Fruit fly (Drosophila melanogaster): ENCODE data around the gene AnxB11.

The AnxB11 gene

dm6 chrX:16448252-16449191, 26.5 kb upstream of the AnxB11 start, which contains the start of the genes CG34015 and eIF4H1 (continued):
- TF ChIP-seq CG8359 (GFP tag; optimal IDR thresholded peaks at IDR 0.05; ENCODE audit: borderline replicate concordance) (no peak), CG16779 (GFP tag; IDR thresholded peaks at IDR 0.05) (no peak), Opbp (GFP tag; IDR thresholded peaks at IDR 0.05; ENCODE audit: partially characterized antibody) (0 out of 3 replicates have a peak, but pooled peaks have one; percentile 54), CG2129 (GFP tag; IDR thresholded peaks at IDR 0.05; ENCODE audit: partially characterized antibody) (no peak), Asciz (GFP tag; optimal IDR thresholded peaks at IDR 0.05) (no peak), z (GFP tag; IDR thresholded peaks at IDR 0.05) (no peak), CG11085 (GFP tag; IDR thresholded peaks at IDR 0.05) (no peak), bbx (GFP tag; IDR thresholded peaks at IDR 0.05; ENCODE audit: partially characterized antibody) (peak; percentile 11; the same call in 1 of the 2 replicates), CG17829 (tag; optimal IDR thresholded peaks at IDR 0.05) (peak; percentile 21), chinmo (GFP tag; IDR thresholded peaks at IDR 0.05; ENCODE audit: partially characterized antibody) (peak; percentile 66; the same call in 2 of the 4 replicates), CG12219 (GFP tag; optimal IDR thresholded peaks at IDR 0.05) (no peak), CG8478 (optimal IDR thresholded peaks at IDR 0.05) (peak; percentile 89), CG2116 (GFP tag; optimal IDR thresholded peaks at IDR 0.05) (peak; percentile 92), CG11560 (tag; IDR thresholded peaks at IDR 0.05) (no peak), ewg (GFP tag; optimal IDR thresholded peaks at IDR 0.05) (peak; percentile 92), CG15514 (GFP tag; optimal IDR thresholded peaks at IDR 0.05) (peak; percentile 40), chif (GFP tag; optimal IDR thresholded peaks at IDR 0.05) (no peak), Stat92E (GFP tag; optimal IDR thresholded peaks at IDR 0.05) (peak in 1 of 3 experiments; percentile 43), CTCF (GFP tag; optimal IDR thresholded peaks at IDR 0.05) (no peak), CG2199 (GFP tag; IDR thresholded peaks at IDR 0.05) (0 out of 3 replicates have a peak, but pooled peaks have one; percentile 24), E2f2 (GFP tag; IDR thresholded peaks at IDR 0.05) (peak; percentile 48; the same call in 1 of the 2 replicates), Ets97D (GFP tag; optimal IDR thresholded peaks at IDR 0.05) (peak; percentile 69), CG32772 (GFP tag; IDR thresholded peaks at IDR 0.05) (peak; percentile 49; the same call in 1 of the 2 replicates), CG14860 (GFP tag; IDR thresholded peaks at IDR 0.05; ENCODE audit: partially characterized antibody) (no peak), Rx (GFP tag; IDR thresholded peaks at IDR 0.05) (no peak), Adf1 (GFP tag; IDR thresholded peaks at IDR 0.05) (peak; percentile 93), Dek (tag; optimal IDR thresholded peaks at IDR 0.05) (no peak), CG14710 (tag; optimal IDR thresholded peaks at IDR 0.05) (peak; percentile 100), CG3065 (GFP tag; optimal IDR thresholded peaks at IDR 0.05) (no peak), YL-1 (GFP tag; optimal IDR thresholded peaks at IDR 0.05) (peak; percentile 76), Scr (GFP tag; IDR thresholded peaks at IDR 0.05; ENCODE audit: partially characterized antibody) (peak; percentile 65), stwl (tag; optimal IDR thresholded peaks at IDR 0.05) (peak; percentile 48), CG9727 (GFP tag; optimal IDR thresholded peaks at IDR 0.05) (peak; percentile 8), CG1602 (GFP tag; optimal IDR thresholded peaks at IDR 0.05) (no peak), amos (GFP tag; IDR thresholded peaks at IDR 0.05; ENCODE audit: partially characterized antibody) (peak; percentile 74), vfl (GFP tag; optimal IDR thresholded peaks at IDR 0.05) (no peak), Doc3 (GFP tag; IDR thresholded peaks at IDR 0.05; ENCODE audit: partially characterized antibody) (peak; percentile 53; the same call in 1 of the 3 replicates), MESR4 (GFP tag; optimal IDR thresholded peaks at IDR 0.05) (peak; percentile 87), Lhr (GFP tag; optimal IDR thresholded peaks at IDR 0.05) (peak; percentile 26), CG7271 (tag; optimal IDR thresholded peaks at IDR 0.05) (no peak), CG8765 (GFP tag; IDR thresholded peaks at IDR 0.05) (no peak), pb (GFP tag; optimal IDR thresholded peaks at IDR 0.05) (no peak), CG7987 (GFP tag; optimal IDR thresholded peaks at IDR 0.05) (peak; percentile 22), ham (GFP tag; IDR thresholded peaks at IDR 0.05) (no peak), Dip3 (GFP tag; optimal IDR thresholded peaks at IDR 0.05) (no peak), Ets65A (GFP tag) (no peak), dimm (GFP tag; IDR thresholded peaks at IDR 0.05) (no peak), CG12236 (GFP tag; optimal IDR thresholded peaks at IDR 0.05) (no peak)

All from whole organism, embryonic.